Worm (Caenorhabditis elegans) whole organism, mixed stage, embryonic: ENCODE measurements around the gene gcy-22.

Source experiments
- M03D4.4 ChIP-seq: sonication (generic microtip); optimal IDR thresholded peaks from 2 replicates; lab custom pipeline; 2017; ENCODE audit warnings: mild to moderate bottlenecking, missing genetic modification characterization, missing compliant biosample characterization
- ceh-43 ChIP-seq: fragments of 200-800 bp; sonication (Bioruptor generic); optimal IDR thresholded peaks from 2 replicates; lab custom pipeline; 2018; ENCODE audit warnings: mild to moderate bottlenecking, missing genetic modification characterization, moderate library complexity, missing compliant biosample characterization
- ces-1 ChIP-seq: fragments of 150-350 bp; optimal IDR thresholded peaks from 2 replicates; lab custom pipeline; 2014; ENCODE audit warnings: missing biosample characterization, missing genetic modification reagents, missing genetic modification characterization
- cnd-1 ChIP-seq: fragments of 200-800 bp; sonication (Bioruptor generic); optimal IDR thresholded peaks from 2 replicates; lab custom pipeline; 2018; ENCODE audit warnings: mild to moderate bottlenecking, missing genetic modification characterization, missing compliant biosample characterization
- hlh-1 ChIP-seq: fragments of 150-350 bp; optimal IDR thresholded peaks from 2 replicates; lab custom pipeline; 2014; ENCODE audit warnings: missing biosample characterization, missing genetic modification reagents, missing genetic modification characterization
- lin-13 ChIP-seq: fragments of 150-350 bp; optimal IDR thresholded peaks from 2 replicates; lab custom pipeline; 2014; ENCODE audit warnings: missing biosample characterization, missing genetic modification characterization
- lsy-2 ChIP-seq: fragments of 150-350 bp; optimal IDR thresholded peaks from 2 replicates; lab custom pipeline; 2014; ENCODE audit warnings: missing biosample characterization, missing genetic modification characterization
- nhr-12 ChIP-seq: fragments of 150-350 bp; optimal IDR thresholded peaks from 2 replicates; lab custom pipeline; 2014; ENCODE audit warnings: missing biosample characterization, missing genetic modification characterization
- nhr-237 ChIP-seq: fragments of 150-350 bp; optimal IDR thresholded peaks from 2 replicates; lab custom pipeline; 2014; ENCODE audit warnings: missing biosample characterization, missing genetic modification characterization
- nhr-28 ChIP-seq: fragments of 150-350 bp; optimal IDR thresholded peaks from 2 replicates; lab custom pipeline; 2014; ENCODE audit warnings: missing biosample characterization, missing genetic modification characterization
- nhr-76 ChIP-seq: sonication (generic microtip); optimal IDR thresholded peaks from 2 replicates; lab custom pipeline; 2017; ENCODE audit warnings: missing biosample characterization, missing genetic modification characterization
- unc-39 ChIP-seq: fragments of 150-350 bp; optimal IDR thresholded peaks from 2 replicates; lab custom pipeline; 2014; ENCODE audit warnings: missing biosample characterization, missing genetic modification characterization

DNA sequence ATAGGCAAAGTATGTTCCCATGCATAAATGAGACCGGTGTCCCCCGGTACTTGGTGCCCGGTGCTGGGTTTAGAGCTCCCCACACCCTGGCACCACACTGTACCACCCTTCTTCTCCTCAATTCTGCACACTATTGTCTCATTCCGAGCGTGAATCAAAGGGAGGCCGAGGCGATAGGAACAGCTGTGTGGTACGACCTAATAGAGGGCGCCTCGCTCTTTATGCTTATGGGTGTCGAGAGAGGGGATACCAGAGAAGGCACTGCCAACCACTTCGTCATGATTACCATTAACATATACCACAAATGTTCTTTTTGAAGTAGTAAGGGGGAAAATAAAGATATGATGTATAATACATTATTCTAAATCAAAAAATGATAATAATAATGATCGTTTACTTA lies 45.8 kb upstream of the gcy-22 start:
- no peak for TF ChIP-seq lsy-2 (tag; lab: Kevin White, UChicago)
- TF ChIP-seq unc-39 (tag; lab: Kevin White, UChicago) = no peak
- TF ChIP-seq nhr-76 (tag; lab: Kevin White, UChicago) = no peak
- TF ChIP-seq nhr-28 (tag; lab: Kevin White, UChicago) = no peak
- TF ChIP-seq lin-13 (tag; lab: Kevin White, UChicago) = no peak
- TF ChIP-seq hlh-1 (tag; lab: Kevin White, UChicago) = no peak
- no peak for TF ChIP-seq nhr-237 (tag; lab: Kevin White, UChicago)
- TF ChIP-seq cnd-1 (tag; lab: Kevin White, UChicago) = no peak
- TF ChIP-seq ceh-43 (GFP tag; lab: Kevin White, UChicago) = no peak
- no peak for TF ChIP-seq M03D4.4
- no peak for TF ChIP-seq nhr-12 (tag; lab: Kevin White, UChicago)
- TF ChIP-seq ces-1 (GFP tag; lab: Kevin White, UChicago) = no peak
